Fruit fly (Drosophila melanogaster) whole organism, prepupa: ENCODE results near the gene CG15570.

Experiments used
- Blimp-1 ChIP-seq: fragments of 200-800 bp; sonication (Bioruptor generic); optimal IDR thresholded peaks from 3 replicates; lab custom pipeline; 2017; ENCODE audit warnings: missing biosample characterization, missing genetic modification characterization, mild to moderate bottlenecking, moderate library complexity, missing genetic modification reagents
- CG10631 ChIP-seq: fragments of 200-800 bp; sonication (Bioruptor generic); optimal IDR thresholded peaks from 2 replicates; lab custom pipeline; 2016; ENCODE audit warnings: missing biosample characterization, missing genetic modification characterization
- CG10669 ChIP-seq: fragments of 200-800 bp; sonication (Bioruptor generic); optimal IDR thresholded peaks from 3 replicates; lab custom pipeline; 2018; ENCODE audit warnings: missing biosample characterization, mild to moderate bottlenecking, missing genetic modification characterization, moderate library complexity
- CG11294 ChIP-seq: fragments of 200-800 bp; sonication (Bioruptor generic); IDR thresholded peaks from 2 replicates; pipeline ENCODE4 v1.3.6; 2022; ENCODE audit warnings: missing biosample characterization, missing genetic modification characterization
- CG15336 ChIP-seq: fragments of 200-800 bp; sonication (Bioruptor generic); IDR thresholded peaks from 2 replicates; pipeline ENCODE4 v1.3.6; 2022; ENCODE audit warnings: missing biosample characterization, missing genetic modification characterization
- CG1621 ChIP-seq: fragments of 200-800 bp; sonication (Bioruptor generic); optimal IDR thresholded peaks from 3 replicates; lab custom pipeline; 2018; ENCODE audit warnings: missing biosample characterization, mild to moderate bottlenecking, missing genetic modification characterization
- CG16779 ChIP-seq: fragments of 200-800 bp; sonication (Bioruptor generic); optimal IDR thresholded peaks from 3 replicates; lab custom pipeline; 2017; ENCODE audit warnings: missing biosample characterization, mild to moderate bottlenecking, missing genetic modification characterization
- CG3032 ChIP-seq: fragments of 200-800 bp; optimal IDR thresholded peaks from 2 replicates; lab custom pipeline; 2019; ENCODE audit warnings: missing biosample characterization, mild to moderate bottlenecking, missing genetic modification characterization, moderate library complexity
- CG31627 ChIP-seq: fragments of 200-800 bp; sonication (Bioruptor generic); optimal IDR thresholded peaks from 3 replicates; lab custom pipeline; 2016; ENCODE audit warnings: missing biosample characterization, missing genetic modification characterization
- CG32006 ChIP-seq: fragments of 200-800 bp; sonication (Bioruptor generic); optimal IDR thresholded peaks from 3 replicates; lab custom pipeline; 2017; ENCODE audit warnings: missing biosample characterization, mild to moderate bottlenecking, missing genetic modification characterization
- CG34406 ChIP-seq: fragments of 200-800 bp; sonication (Bioruptor generic); optimal IDR thresholded peaks from 3 replicates; lab custom pipeline; 2016; ENCODE audit warnings: missing biosample characterization, missing genetic modification characterization
- CG3919 ChIP-seq: fragments of 200-800 bp; sonication (Bioruptor generic); optimal IDR thresholded peaks from 3 replicates; lab custom pipeline; 2016; ENCODE audit warnings: missing biosample characterization, missing genetic modification characterization
- CG4318 ChIP-seq: fragments of 200-800 bp; sonication (Bioruptor generic); optimal IDR thresholded peaks from 3 replicates; lab custom pipeline; 2017; ENCODE audit warnings: missing biosample characterization, mild to moderate bottlenecking, missing genetic modification characterization
- CG6163 ChIP-seq: fragments of 200-800 bp; sonication (Bioruptor generic); IDR thresholded peaks from 3 replicates; pipeline ENCODE4 v1.3.6; 2022; ENCODE audit warnings: missing biosample characterization, missing genetic modification characterization
- CG6276 ChIP-seq: fragments of 200-800 bp; sonication (Bioruptor generic); optimal IDR thresholded peaks from 2 replicates; lab custom pipeline; 2017; ENCODE audit warnings: missing biosample characterization, mild to moderate bottlenecking, missing genetic modification characterization
- CG6808 ChIP-seq: fragments of 200-800 bp; sonication (Bioruptor generic); optimal IDR thresholded peaks from 3 replicates; lab custom pipeline; 2017; ENCODE audit warnings: missing biosample characterization, missing genetic modification characterization, mild to moderate bottlenecking, moderate library complexity, missing genetic modification reagents
- CG6854 ChIP-seq: fragments of 200-800 bp; sonication (Bioruptor generic); optimal IDR thresholded peaks from 2 replicates; lab custom pipeline; 2017; ENCODE audit warnings: missing biosample characterization, mild to moderate bottlenecking, missing genetic modification characterization
- CG7368 ChIP-seq: fragments of 200-800 bp; sonication (Bioruptor generic); optimal IDR thresholded peaks from 3 replicates; lab custom pipeline; 2016; ENCODE audit warnings: missing biosample characterization, missing genetic modification characterization
- CG8119 ChIP-seq: fragments of 200-800 bp; sonication (Bioruptor generic); IDR thresholded peaks from 3 replicates; pipeline ENCODE4 v1.3.6; 2022; ENCODE audit warnings: missing biosample characterization, missing genetic modification characterization
- CG8632 ChIP-seq: fragments of 200-800 bp; sonication (Bioruptor generic); optimal IDR thresholded peaks from 3 replicates; lab custom pipeline; 2016; ENCODE audit warnings: missing biosample characterization, missing genetic modification characterization
- CG9139 ChIP-seq: fragments of 200-800 bp; sonication (Bioruptor generic); optimal IDR thresholded peaks from 3 replicates; lab custom pipeline; 2017; ENCODE audit warnings: missing biosample characterization, mild to moderate bottlenecking, missing genetic modification characterization
- Eip75B ChIP-seq: fragments of 200-800 bp; sonication (Bioruptor generic); optimal IDR thresholded peaks from 3 replicates; lab custom pipeline; 2016; ENCODE audit warnings: missing biosample characterization, missing genetic modification characterization
- Eip93F ChIP-seq: fragments of 200-800 bp; sonication (Bioruptor generic); optimal IDR thresholded peaks from 2 replicates; lab custom pipeline; 2016; ENCODE audit warnings: missing biosample characterization, mild to moderate bottlenecking, missing genetic modification characterization
- Ets21C ChIP-seq: fragments of 200-800 bp; sonication (Bioruptor generic); optimal IDR thresholded peaks from 3 replicates; lab custom pipeline; 2016; ENCODE audit warnings: missing biosample characterization, missing genetic modification characterization
- Ets96B ChIP-seq: fragments of 200-800 bp; optimal IDR thresholded peaks from 2 replicates; lab custom pipeline; 2019; ENCODE audit warnings: missing biosample characterization, mild to moderate bottlenecking, missing genetic modification characterization, moderate library complexity
- Gug ChIP-seq: fragments of 200-800 bp; sonication (Bioruptor generic); IDR thresholded peaks from 2 replicates; pipeline ENCODE4 v1.3.6; 2022; ENCODE audit warnings: missing biosample characterization, missing genetic modification characterization
- Hr39 ChIP-seq: fragments of 200-800 bp; sonication (Bioruptor generic); optimal IDR thresholded peaks from 2 replicates; lab custom pipeline; 2016; ENCODE audit warnings: missing biosample characterization, missing genetic modification characterization
- Hr4 ChIP-seq: fragments of 200-800 bp; sonication (Bioruptor generic); optimal IDR thresholded peaks from 3 replicates; lab custom pipeline; 2016; ENCODE audit warnings: missing biosample characterization, missing genetic modification characterization
- Lpt ChIP-seq: fragments of 200-800 bp; sonication (Bioruptor generic); optimal IDR thresholded peaks from 3 replicates; lab custom pipeline; 2016; ENCODE audit warnings: missing biosample characterization, missing genetic modification characterization
- Met ChIP-seq: fragments of 200-800 bp; sonication (Bioruptor generic); optimal IDR thresholded peaks from 3 replicates; lab custom pipeline; 2016; ENCODE audit warnings: missing biosample characterization, missing genetic modification characterization
- OdsH ChIP-seq: fragments of 200-800 bp; sonication (Bioruptor generic); optimal IDR thresholded peaks from 3 replicates; lab custom pipeline; 2016; ENCODE audit warnings: missing biosample characterization, missing genetic modification characterization
- Smox ChIP-seq: fragments of 200-800 bp; sonication (Bioruptor generic); optimal IDR thresholded peaks from 3 replicates; lab custom pipeline; 2016; ENCODE audit warnings: missing biosample characterization, missing genetic modification characterization
- Sox102F ChIP-seq: fragments of 200-800 bp; sonication (Bioruptor generic); optimal IDR thresholded peaks from 2 replicates; lab custom pipeline; 2016; ENCODE audit warnings: missing biosample characterization, mild to moderate bottlenecking, missing genetic modification characterization
- Sox15 ChIP-seq: fragments of 200-800 bp; sonication (Bioruptor generic); optimal IDR thresholded peaks from 3 replicates; lab custom pipeline; 2016; ENCODE audit warnings: missing biosample characterization, missing genetic modification characterization
- achi ChIP-seq: fragments of 200-800 bp; sonication (Bioruptor generic); optimal IDR thresholded peaks from 3 replicates; lab custom pipeline; 2016; ENCODE audit warnings: missing biosample characterization, missing genetic modification characterization
- acj6 ChIP-seq: fragments of 200-800 bp; sonication (Bioruptor generic); optimal IDR thresholded peaks from 3 replicates; lab custom pipeline; 2016; ENCODE audit warnings: missing biosample characterization, missing genetic modification characterization
- dac ChIP-seq: fragments of 200-800 bp; sonication (Bioruptor generic); optimal IDR thresholded peaks from 2 replicates; lab custom pipeline; 2017; ENCODE audit warnings: missing biosample characterization, mild to moderate bottlenecking, missing genetic modification characterization
- dsx ChIP-seq: fragments of 200-800 bp; optimal IDR thresholded peaks from 3 replicates; lab custom pipeline; 2019; ENCODE audit warnings: missing biosample characterization, mild to moderate bottlenecking, missing genetic modification characterization, moderate library complexity; ENCODE audit not compliant: poor library complexity, severe bottlenecking
- eg ChIP-seq: fragments of 200-800 bp; sonication (Bioruptor generic); IDR thresholded peaks from 3 replicates; pipeline ENCODE4 v1.3.6; 2022; ENCODE audit warnings: missing biosample characterization, missing genetic modification characterization
- esn ChIP-seq: fragments of 200-800 bp; sonication (Bioruptor generic); optimal IDR thresholded peaks from 2 replicates; lab custom pipeline; 2016; ENCODE audit warnings: missing biosample characterization, mild to moderate bottlenecking, missing genetic modification characterization, moderate library complexity
- fd85E ChIP-seq: fragments of 200-800 bp; sonication (Bioruptor generic); optimal IDR thresholded peaks from 3 replicates; lab custom pipeline; 2016; ENCODE audit warnings: missing biosample characterization, missing genetic modification characterization
- fkh ChIP-seq: fragments of 200-800 bp; sonication (Bioruptor generic); optimal IDR thresholded peaks from 3 replicates; lab custom pipeline; 2017; ENCODE audit warnings: missing biosample characterization, mild to moderate bottlenecking, missing genetic modification characterization, moderate library complexity
- net ChIP-seq: fragments of 200-800 bp; sonication (Bioruptor generic); optimal IDR thresholded peaks from 3 replicates; lab custom pipeline; 2016; ENCODE audit warnings: missing biosample characterization, missing genetic modification characterization
- pdm3 ChIP-seq: fragments of 200-800 bp; sonication (Bioruptor generic); optimal IDR thresholded peaks from 3 replicates; lab custom pipeline; 2016; ENCODE audit warnings: missing biosample characterization, missing genetic modification characterization
- spab ChIP-seq: fragments of 200-800 bp; sonication (Bioruptor generic); optimal IDR thresholded peaks from 2 replicates; lab custom pipeline; 2017; ENCODE audit warnings: missing biosample characterization, mild to moderate bottlenecking, missing genetic modification characterization, missing genetic modification reagents
- ss ChIP-seq, 2 experiments: fragments of 200-800 bp; sonication (Bioruptor generic); optimal IDR thresholded peaks; 2 replicates in 1 of 2; 3 replicates in 1 of 2; lab custom pipeline; 2017 to 2018; ENCODE audit warnings: mild to moderate bottlenecking in 2 of 2, missing biosample characterization in 2 of 2, missing genetic modification characterization in 2 of 2, moderate library complexity in 1 of 2
- svp ChIP-seq: fragments of 200-800 bp; sonication (Bioruptor generic); peaks from one replicate; lab custom pipeline; 2016; ENCODE audit warnings: missing biosample characterization, missing genetic modification characterization
- vri ChIP-seq: fragments of 200-800 bp; sonication (Bioruptor generic); optimal IDR thresholded peaks from 3 replicates; lab custom pipeline; 2016; ENCODE audit warnings: missing biosample characterization, mild to moderate bottlenecking, missing genetic modification characterization

The CG15570 gene

dm6 chrX:4217870-4218269 is at the start of gene CG15570:
TSS of gene CG15570 (plus strand) at chrX:4218170.
- TF ChIP-seq acj6 (GFP tag; lab: Kevin White, UChicago) (no peak), CG11294 (no peak), Gug (GFP tag; lab: Robert Waterston, UW) (no peak), CG1621 (no peak), CG6808 (GFP tag; lab: Kevin White, UChicago) (no peak), Eip75B (GFP tag; lab: Kevin White, UChicago) (no peak), CG31627 (GFP tag; lab: Kevin White, UChicago) (no peak), fkh (GFP tag; lab: Kevin White, UChicago) (no peak), spab (no peak), CG9139 (GFP tag; lab: Kevin White, UChicago) (no peak), vri (no peak), ss (GFP tag; optimal IDR thresholded peaks at IDR 0.05; lab: Kevin White, UChicago) (no peak), dac (GFP tag; lab: Kevin White, UChicago) (no peak), Sox15 (GFP tag; lab: Kevin White, UChicago) (no peak), CG8119 (no peak), Blimp-1 (no peak), net (GFP tag; lab: Kevin White, UChicago) (no peak), Met (GFP tag; lab: Kevin White, UChicago) (no peak)

dm6 chrX:4170492-4170891 is 47.5 kb upstream of the CG15570 start:
- no peak for TF ChIP-seq vri
- peak; percentile 26 for TF ChIP-seq CG16779 (tag; lab: Kevin White, UChicago)
- peak; percentile 28 for TF ChIP-seq Lpt (GFP tag; lab: Kevin White, UChicago)
- TF ChIP-seq CG3032 (tag; lab: Kevin White, UChicago): peak; percentile 35
- peak; percentile 40 for TF ChIP-seq CG1621
- peak; percentile 45 for TF ChIP-seq pdm3 (GFP tag; lab: Kevin White, UChicago)
- peak; percentile 67 for TF ChIP-seq CG15336 (GFP tag; lab: Robert Waterston, UW)
- no peak for TF ChIP-seq dsx (GFP tag; lab: Kevin White, UChicago)
- peak; percentile 58; the same call in 2 of the 3 replicates for TF ChIP-seq CG8119
- no peak for TF ChIP-seq CG8632 (GFP tag; lab: Kevin White, UChicago)
- no peak for TF ChIP-seq CG34406 (GFP tag; lab: Kevin White, UChicago)
- TF ChIP-seq OdsH (GFP tag; lab: Kevin White, UChicago): peak; percentile 41
- TF ChIP-seq Eip93F (GFP tag; lab: Kevin White, UChicago): no peak
- peak; percentile 55 for TF ChIP-seq CG4318 (GFP tag; lab: Kevin White, UChicago)
- TF ChIP-seq CG6854 (GFP tag; lab: Kevin White, UChicago): no peak
- TF ChIP-seq Smox (GFP tag; lab: Kevin White, UChicago): no peak
- TF ChIP-seq CG10631: peak; percentile 47
- TF ChIP-seq spab: peak; percentile 21
- peak; percentile 28 for TF ChIP-seq acj6 (GFP tag; lab: Kevin White, UChicago)
- TF ChIP-seq CG7368: no peak
- TF ChIP-seq Sox102F (GFP tag; lab: Kevin White, UChicago): no peak
- no peak for TF ChIP-seq Ets21C (GFP tag; lab: Kevin White, UChicago)
- TF ChIP-seq fkh (GFP tag; lab: Kevin White, UChicago): no peak
- peak; percentile 61 for TF ChIP-seq achi (GFP tag; lab: Kevin White, UChicago)
- TF ChIP-seq Gug (GFP tag; lab: Robert Waterston, UW): peak; percentile 52
- TF ChIP-seq Met (GFP tag; lab: Kevin White, UChicago): no peak
- TF ChIP-seq svp (GFP tag; lab: Kevin White, UChicago): peak; percentile 73
- TF ChIP-seq net (GFP tag; lab: Kevin White, UChicago): no peak
- TF ChIP-seq esn (GFP tag; lab: Kevin White, UChicago): no peak
- TF ChIP-seq CG6163 (GFP tag; lab: Robert Waterston, UW): peak; percentile 61; the same call in 2 of the 3 replicates
- no peak for TF ChIP-seq Hr39 (GFP tag; lab: Kevin White, UChicago)
- peak; percentile 62 for TF ChIP-seq Hr4 (GFP tag; lab: Kevin White, UChicago)
- peak; percentile 70 for TF ChIP-seq eg (GFP tag; lab: Robert Waterston, UW)
- TF ChIP-seq CG11294: no peak
- TF ChIP-seq CG31627 (GFP tag; lab: Kevin White, UChicago): no peak
- peak; percentile 14 for TF ChIP-seq Eip75B (GFP tag; lab: Kevin White, UChicago)
- no peak for TF ChIP-seq dac (GFP tag; lab: Kevin White, UChicago)
- peak; percentile 78 for TF ChIP-seq CG32006 (GFP tag; lab: Kevin White, UChicago)
- peak; percentile 30 for TF ChIP-seq Ets96B
- peak; percentile 51 for TF ChIP-seq CG10669 (GFP tag; lab: Kevin White, UChicago)
- peak; percentile 32 for TF ChIP-seq CG6276 (GFP tag; lab: Kevin White, UChicago)
- no peak for TF ChIP-seq ss (GFP tag; optimal IDR thresholded peaks at IDR 0.05; lab: Kevin White, UChicago)
- no peak for TF ChIP-seq fd85E (GFP tag; lab: Kevin White, UChicago)
- peak; percentile 56 for TF ChIP-seq CG3919
